Worm (Caenorhabditis elegans) whole organism, young adult: Measurements from ENCODE around the gene Y66D12A.6.

Experiments used
- B0261.1 ChIP-seq: sonication (generic microtip); optimal IDR thresholded peaks from 2 replicates; lab custom pipeline; 2016; ENCODE audit warnings: mild to moderate bottlenecking, missing genetic modification characterization, moderate library complexity, missing compliant biosample characterization
- athp-1 ChIP-seq: sonication (generic microtip); optimal IDR thresholded peaks from 2 replicates; lab custom pipeline; 2017; ENCODE audit warnings: mild to moderate bottlenecking, missing genetic modification characterization, missing compliant biosample characterization
- attf-5 ChIP-seq: fragments of 200-800 bp; sonication (Bioruptor generic); optimal IDR thresholded peaks from 2 replicates; lab custom pipeline; 2018; ENCODE audit warnings: mild to moderate bottlenecking, missing genetic modification characterization, missing compliant biosample characterization
- fkh-3 ChIP-seq: sonication (generic microtip); optimal IDR thresholded peaks from 2 replicates; lab custom pipeline; 2016; ENCODE audit warnings: mild to moderate bottlenecking, missing genetic modification characterization, missing compliant biosample characterization
- hmg-20 ChIP-seq: fragments of 200-800 bp; sonication (Bioruptor generic); IDR thresholded peaks from 2 replicates; pipeline ENCODE4 v1.3.6; 2022; ENCODE audit warnings: missing genetic modification reagents, missing genetic modification characterization, missing compliant biosample characterization
- madf-8 ChIP-seq: fragments of 200-800 bp; sonication (Bioruptor generic); conservative IDR thresholded peaks from 2 replicates; pipeline ENCODE4 v1.3.6; 2022; ENCODE audit warnings: missing genetic modification reagents, missing genetic modification characterization, missing compliant biosample characterization
- pha-4 ChIP-seq: fragments of 150-350 bp; sonication (generic microtip); optimal IDR thresholded peaks from 2 replicates; lab custom pipeline; 2014; ENCODE audit warnings: missing biosample characterization, missing genetic modification reagents, missing genetic modification characterization
- unc-62 ChIP-seq: fragments of 150-350 bp; optimal IDR thresholded peaks from 2 replicates; lab custom pipeline; 2014; ENCODE audit warnings: missing biosample characterization, missing genetic modification reagents, missing genetic modification characterization

DNA sequence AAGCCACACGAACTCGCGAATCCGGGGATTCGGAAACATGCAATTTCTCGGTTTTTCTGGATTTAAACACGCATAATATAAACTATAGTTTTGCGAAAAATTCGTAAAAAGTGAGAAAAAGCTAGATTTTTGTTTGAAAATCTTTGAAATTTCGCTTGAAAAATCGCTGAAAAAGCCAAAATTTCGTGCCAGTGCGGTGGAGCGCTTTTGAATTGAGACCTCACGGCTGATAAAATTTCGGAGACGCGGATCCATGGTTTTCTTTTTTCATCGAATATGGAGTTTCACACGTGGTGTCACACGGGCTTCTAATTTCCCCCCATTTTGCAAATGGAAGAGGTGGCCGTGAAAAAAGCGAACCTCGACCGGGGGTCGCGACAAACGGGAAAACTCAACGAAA is 9.1 kb upstream of the Y66D12A.6 start:
- no peak for TF ChIP-seq hmg-20 (GFP tag; lab: Robert Waterston, UW)
- no peak for TF ChIP-seq athp-1
- no peak for TF ChIP-seq attf-5
- TF ChIP-seq pha-4 = no peak
- no peak for TF ChIP-seq madf-8 (GFP tag; lab: Robert Waterston, UW)
- TF ChIP-seq unc-62 = no peak
- no peak for TF ChIP-seq B0261.1
- TF ChIP-seq fkh-3 (tag; lab: Kevin White, UChicago) = no peak
